Fruit fly (Drosophila melanogaster) whole organism, embryonic: ENCODE results near the gene Atg13.

ENCODE experiments used
- Asciz ChIP-seq: fragments of 200-800 bp; sonication (Bioruptor generic); optimal IDR thresholded peaks from 2 replicates; lab custom pipeline; 2017; ENCODE audit warnings: missing biosample characterization, mild to moderate bottlenecking, missing genetic modification characterization, missing genetic modification reagents
- Awh ChIP-seq: fragments of 200-800 bp; sonication (Bioruptor generic); IDR thresholded peaks from 2 replicates; pipeline ENCODE4, ENCODE4 v1.3.6; 2022; ENCODE audit warnings: missing biosample characterization, missing genetic modification characterization
- BEAF-32 ChIP-seq: fragments of 200-800 bp; sonication (Bioruptor generic); optimal IDR thresholded peaks from 3 replicates; lab custom pipeline; 2017; ENCODE audit warnings: missing biosample characterization, missing genetic modification characterization, mild to moderate bottlenecking, moderate library complexity, missing genetic modification reagents
- Blimp-1 ChIP-seq: fragments of 200-800 bp; sonication (Bioruptor generic); optimal IDR thresholded peaks from 3 replicates; lab custom pipeline; 2018; ENCODE audit warnings: missing biosample characterization, missing genetic modification characterization, mild to moderate bottlenecking, moderate library complexity, missing genetic modification reagents
- CG10274 ChIP-seq: fragments of 200-800 bp; sonication (Bioruptor generic); optimal IDR thresholded peaks from 3 replicates; lab custom pipeline; 2017; ENCODE audit warnings: missing biosample characterization, mild to moderate bottlenecking, missing genetic modification characterization
- CG10543 ChIP-seq: fragments of 200-800 bp; sonication (Bioruptor generic); optimal IDR thresholded peaks from 3 replicates; lab custom pipeline; 2017; ENCODE audit warnings: missing biosample characterization, mild to moderate bottlenecking, missing genetic modification characterization, moderate library complexity
- CG11456 ChIP-seq: fragments of 200-800 bp; sonication (Bioruptor generic); IDR thresholded peaks from 3 replicates; pipeline ENCODE4 v1.3.6; 2022; ENCODE audit warnings: missing biosample characterization, missing genetic modification characterization
- CG12391 ChIP-seq: fragments of 200-800 bp; sonication (Bioruptor generic); optimal IDR thresholded peaks from 3 replicates; lab custom pipeline; 2018; ENCODE audit warnings: missing biosample characterization, mild to moderate bottlenecking, missing genetic modification characterization, moderate library complexity
- CG15696 ChIP-seq: fragments of 200-800 bp; sonication (Bioruptor generic); optimal IDR thresholded peaks from 2 replicates; lab custom pipeline; 2019; ENCODE audit warnings: missing biosample characterization, mild to moderate bottlenecking, missing genetic modification characterization, moderate library complexity
- CG1647 ChIP-seq: fragments of 200-800 bp; sonication (Bioruptor generic); optimal IDR thresholded peaks from 3 replicates; lab custom pipeline; 2016; ENCODE audit warnings: missing biosample characterization, missing genetic modification characterization
- CG16813 ChIP-seq: fragments of 200-800 bp; sonication (Bioruptor generic); IDR thresholded peaks from 3 replicates; pipeline ENCODE4 v1.3.6; 2022; ENCODE audit warnings: missing biosample characterization, missing genetic modification characterization; ENCODE audit not compliant: partially characterized antibody
- CG17802 ChIP-seq: fragments of 200-800 bp; sonication (Bioruptor generic); optimal IDR thresholded peaks from 2 replicates; lab custom pipeline; 2018; ENCODE audit warnings: missing biosample characterization, mild to moderate bottlenecking, missing genetic modification characterization, moderate library complexity
- CG18764 ChIP-seq: fragments of 200-800 bp; sonication (Bioruptor generic); optimal IDR thresholded peaks from 3 replicates; lab custom pipeline; 2016; ENCODE audit warnings: missing biosample characterization, missing genetic modification characterization
- CG2116 ChIP-seq: fragments of 200-800 bp; sonication (Bioruptor generic); optimal IDR thresholded peaks from 3 replicates; lab custom pipeline; 2018; ENCODE audit warnings: missing biosample characterization, mild to moderate bottlenecking, missing genetic modification characterization
- CG3995 ChIP-seq: fragments of 200-800 bp; sonication (Bioruptor generic); optimal IDR thresholded peaks from 3 replicates; lab custom pipeline; 2016; ENCODE audit warnings: missing biosample characterization, missing genetic modification characterization
- CG42726 ChIP-seq: fragments of 200-800 bp; sonication (Bioruptor generic); IDR thresholded peaks from 2 replicates; pipeline ENCODE4 v1.3.6; 2022; ENCODE audit warnings: missing biosample characterization, missing genetic modification characterization; ENCODE audit not compliant: partially characterized antibody
- CG4820 ChIP-seq: fragments of 200-800 bp; sonication (Bioruptor generic); optimal IDR thresholded peaks from 3 replicates; lab custom pipeline; 2016; ENCODE audit warnings: missing biosample characterization, missing genetic modification characterization
- CG5180 ChIP-seq: fragments of 200-800 bp; sonication (Bioruptor generic); optimal IDR thresholded peaks from 3 replicates; lab custom pipeline; 2017; ENCODE audit warnings: missing biosample characterization, missing genetic modification characterization, mild to moderate bottlenecking, moderate library complexity, missing genetic modification reagents
- CG7745 ChIP-seq: fragments of 200-800 bp; sonication (Bioruptor generic); optimal IDR thresholded peaks from 2 replicates; lab custom pipeline; 2018; ENCODE audit warnings: missing biosample characterization, mild to moderate bottlenecking, missing genetic modification characterization, moderate library complexity
- CG7786 ChIP-seq: fragments of 200-800 bp; sonication (Bioruptor generic); optimal IDR thresholded peaks from 2 replicates; lab custom pipeline; 2016; ENCODE audit warnings: missing biosample characterization, missing genetic modification characterization
- CG7963 ChIP-seq: fragments of 200-800 bp; sonication (Bioruptor generic); IDR thresholded peaks from 3 replicates; pipeline ENCODE4 v1.3.6; 2022; ENCODE audit warnings: missing biosample characterization, missing genetic modification characterization; ENCODE audit not compliant: partially characterized antibody
- CG8089 ChIP-seq: fragments of 200-800 bp; sonication (Bioruptor generic); optimal IDR thresholded peaks from 3 replicates; lab custom pipeline; 2016; ENCODE audit warnings: missing biosample characterization, missing genetic modification characterization
- CG8924 ChIP-seq: fragments of 200-800 bp; optimal IDR thresholded peaks from 3 replicates; lab custom pipeline; 2019; ENCODE audit warnings: missing biosample characterization, mild to moderate bottlenecking, missing genetic modification characterization, moderate library complexity
- CG9437 ChIP-seq: fragments of 200-800 bp; sonication (Bioruptor generic); optimal IDR thresholded peaks from 2 replicates; lab custom pipeline; 2018; ENCODE audit warnings: missing biosample characterization, mild to moderate bottlenecking, missing genetic modification characterization
- CG9797 ChIP-seq: fragments of 200-800 bp; sonication (Bioruptor generic); optimal IDR thresholded peaks from 3 replicates; lab custom pipeline; 2018; ENCODE audit warnings: missing biosample characterization, mild to moderate bottlenecking, missing genetic modification characterization
- CG9876 ChIP-seq: fragments of 200-800 bp; sonication (Bioruptor generic); optimal IDR thresholded peaks from 2 replicates; lab custom pipeline; 2016; ENCODE audit warnings: missing biosample characterization, missing genetic modification characterization
- CG9932 ChIP-seq: fragments of 200-800 bp; sonication (Bioruptor generic); IDR thresholded peaks from 2 replicates; pipeline ENCODE4 v1.3.6; 2022; ENCODE audit warnings: missing biosample characterization, missing genetic modification characterization
- CoRest ChIP-seq: fragments of 200-800 bp; sonication (Bioruptor generic); optimal IDR thresholded peaks from 3 replicates; lab custom pipeline; 2018; ENCODE audit warnings: missing biosample characterization, mild to moderate bottlenecking, missing genetic modification characterization, moderate library complexity
- D ChIP-seq, 2 experiments: fragments of 200-800 bp in 1 of 2; fragments of >200 bp in 1 of 2; sonication (Bioruptor generic) in 1 of 2; optimal IDR thresholded peaks; 2 replicates in 1 of 2; 3 replicates in 1 of 2; lab custom pipeline; 2017; ENCODE audit warnings: mild to moderate bottlenecking in 1 of 2, missing biosample characterization in 1 of 2, missing genetic modification characterization in 1 of 2, missing genetic modification reagents in 1 of 2
- Ets97D ChIP-seq: fragments of 200-800 bp; sonication (Bioruptor generic); optimal IDR thresholded peaks from 3 replicates; lab custom pipeline; 2016; ENCODE audit warnings: missing biosample characterization, missing genetic modification characterization
- HLH4C ChIP-seq: fragments of 200-800 bp; sonication (Bioruptor generic); IDR thresholded peaks from 3 replicates; pipeline ENCODE4 v1.3.6; 2022; ENCODE audit warnings: missing biosample characterization, missing genetic modification characterization; ENCODE audit not compliant: partially characterized antibody
- HLH54F ChIP-seq: fragments of 200-800 bp; sonication (Bioruptor generic); optimal IDR thresholded peaks from 3 replicates; lab custom pipeline; 2016; ENCODE audit warnings: missing biosample characterization, missing genetic modification characterization
- Hmx ChIP-seq: fragments of 200-800 bp; sonication (Bioruptor generic); optimal IDR thresholded peaks from 2 replicates; lab custom pipeline; 2016; ENCODE audit warnings: missing biosample characterization, missing genetic modification characterization
- Lhr ChIP-seq: fragments of 200-800 bp; sonication (Bioruptor generic); optimal IDR thresholded peaks from 3 replicates; lab custom pipeline; 2017; ENCODE audit warnings: mild to moderate bottlenecking, missing biosample characterization, missing genetic modification reagents, missing genetic modification characterization
- MBD-R2 ChIP-seq: fragments of 200-800 bp; sonication (Bioruptor generic); IDR thresholded peaks from 2 replicates; pipeline ENCODE4 v1.3.6; 2022; ENCODE audit warnings: missing biosample characterization, missing genetic modification characterization
- Side ChIP-seq: fragments of 200-800 bp; sonication (Bioruptor generic); optimal IDR thresholded peaks from 2 replicates; lab custom pipeline; 2016; ENCODE audit warnings: missing biosample characterization, missing genetic modification characterization
- Sin3A ChIP-seq: fragments of >200 bp; optimal IDR thresholded peaks from 2 replicates; lab custom pipeline; 2018
- Ssrp ChIP-seq: fragments of 200-800 bp; sonication (Bioruptor generic); optimal IDR thresholded peaks from 2 replicates; lab custom pipeline; 2018; ENCODE audit warnings: missing biosample characterization, mild to moderate bottlenecking, missing genetic modification characterization, moderate library complexity
- Xbp1 ChIP-seq: fragments of 200-800 bp; sonication (Bioruptor generic); optimal IDR thresholded peaks from 3 replicates; lab custom pipeline; 2016; ENCODE audit warnings: missing biosample characterization, mild to moderate bottlenecking, missing genetic modification characterization
- ac ChIP-seq: fragments of 200-800 bp; sonication (Bioruptor generic); optimal IDR thresholded peaks from 3 replicates; lab custom pipeline; 2017; ENCODE audit warnings: missing biosample characterization, mild to moderate bottlenecking, missing genetic modification characterization
- cad ChIP-seq: fragments of >200 bp; optimal IDR thresholded peaks from 2 replicates; lab custom pipeline; 2017; ENCODE audit warnings: missing biosample characterization, missing genetic modification characterization
- cas ChIP-seq: fragments of 200-800 bp; sonication (Bioruptor generic); IDR thresholded peaks from 2 replicates; pipeline ENCODE4 v1.3.6; 2022; ENCODE audit warnings: missing biosample characterization, missing genetic modification characterization
- ci ChIP-seq: fragments of 200-800 bp; sonication (Bioruptor generic); IDR thresholded peaks from 3 replicates; pipeline ENCODE4 v1.3.6; 2022; ENCODE audit warnings: missing biosample characterization, missing genetic modification characterization
- eve ChIP-seq, 2 experiments: fragments of >200 bp; optimal IDR thresholded peaks; 2 replicates each; lab custom pipeline; 2017; ENCODE audit warnings: missing biosample characterization in 2 of 2, missing genetic modification characterization in 2 of 2
- eyg ChIP-seq: fragments of 200-800 bp; sonication (Bioruptor generic); optimal IDR thresholded peaks from 3 replicates; lab custom pipeline; 2016; ENCODE audit warnings: missing biosample characterization, missing genetic modification characterization
- insv ChIP-seq, 2 experiments: fragments of 200-800 bp; sonication (Bioruptor generic); optimal IDR thresholded peaks; 3 replicates each; lab custom pipeline; 2016 to 2018; ENCODE audit warnings: missing biosample characterization in 2 of 2, missing genetic modification characterization in 2 of 2
- inv ChIP-seq: fragments of 200-800 bp; sonication (Bioruptor generic); IDR thresholded peaks from 2 replicates; pipeline ENCODE4 v1.3.6; 2022; ENCODE audit warnings: missing biosample characterization, missing genetic modification characterization; ENCODE audit not compliant: partially characterized antibody
- maf-S ChIP-seq: fragments of 200-800 bp; sonication (Bioruptor generic); optimal IDR thresholded peaks from 2 replicates; lab custom pipeline; 2016; ENCODE audit warnings: missing biosample characterization, missing genetic modification characterization
- onecut ChIP-seq: fragments of 200-800 bp; sonication (Bioruptor generic); IDR thresholded peaks from 2 replicates; pipeline ENCODE4 v1.3.6; 2022; ENCODE audit warnings: missing biosample characterization, missing genetic modification characterization
- psq ChIP-seq: fragments of 200-800 bp; sonication (Bioruptor generic); optimal IDR thresholded peaks from 2 replicates; lab custom pipeline; 2017; ENCODE audit warnings: missing biosample characterization, missing genetic modification characterization
- seq ChIP-seq: fragments of 200-800 bp; sonication (Bioruptor generic); IDR thresholded peaks from 2 replicates; pipeline ENCODE4 v1.3.6; 2022; ENCODE audit warnings: missing biosample characterization, missing genetic modification characterization

Gene Atg13

DNA sequence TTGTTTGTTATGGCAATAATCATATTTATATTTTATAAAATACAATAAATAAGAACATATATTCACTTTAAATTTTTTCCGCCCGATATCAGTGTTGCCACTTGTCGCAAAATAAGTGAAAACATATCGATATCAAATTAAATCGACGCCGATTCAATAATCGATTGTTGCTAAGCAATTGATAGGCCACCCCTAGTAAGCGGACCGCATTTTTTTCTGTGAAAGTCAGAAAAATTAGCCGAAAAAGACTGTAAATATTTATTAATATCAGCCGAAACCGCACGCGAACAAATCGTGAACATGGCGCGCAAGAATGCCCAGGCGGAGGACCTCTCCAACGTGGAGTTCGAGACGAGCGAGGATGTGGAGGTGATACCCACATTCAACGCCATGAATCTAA is 36.6 kb upstream of the Atg13 start, which contains the start of gene CG7483 (continued):
- TF ChIP-seq CG7786 (GFP tag; lab: Kevin White, UChicago) (no peak), onecut (GFP tag; lab: Robert Waterston, UW) (no peak), CG42726 (GFP tag; lab: Robert Waterston, UW) (0 out of 2 replicates have a peak, but pooled peaks have one; percentile 39), cad (GFP tag; lab: Kevin White, UChicago) (no peak), CG7963 (GFP tag; lab: Robert Waterston, UW) (peak; percentile 71), Blimp-1 (GFP tag; lab: Kevin White, UChicago) (no peak), CoRest (peak; percentile 10), cas (no peak), psq (GFP tag; lab: Kevin White, UChicago) (no peak), CG9797 (GFP tag; lab: Kevin White, UChicago) (peak; percentile 54), ci (GFP tag; lab: Robert Waterston, UW) (0 out of 3 replicates have a peak, but pooled peaks have one; percentile 20), Sin3A (lab: Kevin White, UChicago) (peak; percentile 34), CG9932 (GFP tag; lab: Robert Waterston, UW) (no peak), CG11456 (GFP tag; lab: Robert Waterston, UW) (no peak), eve (GFP tag; optimal IDR thresholded peaks at IDR 0.05; lab: Kevin White, UChicago) (no peak), seq (no peak), Xbp1 (GFP tag; lab: Kevin White, UChicago) (no peak), inv (GFP tag; lab: Robert Waterston, UW) (peak; percentile 59), CG8089 (GFP tag; lab: Kevin White, UChicago) (no peak), CG8924 (tag; lab: Kevin White, UChicago) (no peak), ac (GFP tag; lab: Kevin White, UChicago) (no peak), CG7745 (tag; lab: Kevin White, UChicago) (no peak), CG17802 (tag; lab: Kevin White, UChicago) (no peak), CG18764 (no peak), CG1647 (GFP tag; lab: Kevin White, UChicago) (no peak), eyg (GFP tag; lab: Kevin White, UChicago) (no peak), D (optimal IDR thresholded peaks at IDR 0.05; lab: Kevin White, UChicago) (no peak), D (GFP tag; optimal IDR thresholded peaks at IDR 0.05; lab: Kevin White, UChicago) (no peak), insv (GFP tag; optimal IDR thresholded peaks at IDR 0.05; lab: Kevin White, UChicago) (peak in 1 of 2 experiments; percentile 30), maf-S (GFP tag; lab: Kevin White, UChicago) (no peak), Asciz (no peak), CG5180 (GFP tag; lab: Kevin White, UChicago) (no peak), Ssrp (tag; lab: Kevin White, UChicago) (no peak), HLH4C (GFP tag; lab: Robert Waterston, UW) (peak; percentile 82), Lhr (peak; percentile 21), CG16813 (GFP tag; lab: Robert Waterston, UW) (peak; percentile 79), CG3995 (GFP tag; lab: Kevin White, UChicago) (peak; percentile 15), CG10274 (no peak), CG15696 (tag; lab: Kevin White, UChicago) (no peak), CG10543 (GFP tag; lab: Kevin White, UChicago) (no peak), CG9876 (no peak), Side (no peak), Ets97D (peak; percentile 20), MBD-R2 (peak; percentile 62), CG2116 (GFP tag; lab: Kevin White, UChicago) (peak; percentile 70), HLH54F (no peak), CG9437 (no peak), BEAF-32 (GFP tag; lab: Kevin White, UChicago) (peak; percentile 80), Hmx (GFP tag; lab: Kevin White, UChicago) (no peak), Awh (GFP tag; lab: Robert Waterston, UW) (no peak), CG4820 (no peak), CG12391 (tag; lab: Kevin White, UChicago) (no peak)
